Worm (Caenorhabditis elegans): ENCODE results near the gene pam-1.

The pam-1 gene

ce11 chrIV:7552958-7553553, 2.4 kb upstream of the pam-1 start, which contains the start of gene dif-1 (continued):
- peak; percentile 9 for TF ChIP-seq rbr-2 (tag; optimal IDR thresholded peaks at IDR 0.05)
- no peak for TF ChIP-seq ceh-62 (tag; optimal IDR thresholded peaks at IDR 0.05)
- TF ChIP-seq hmg-1.1 (GFP tag; IDR thresholded peaks at IDR 0.05) = no peak
- peak; percentile 27 for TF ChIP-seq hlh-30 (tag; optimal IDR thresholded peaks at IDR 0.05; ENCODE audit: insufficient read depth)
- TF ChIP-seq mep-1 (tag; optimal IDR thresholded peaks at IDR 0.05) = peak; percentile 66
- no peak for TF ChIP-seq daf-8 (GFP tag; IDR thresholded peaks at IDR 0.05)
- no peak for TF ChIP-seq mdt-29 (GFP tag; IDR thresholded peaks at IDR 0.05)
- TF ChIP-seq ces-1 (GFP tag; optimal IDR thresholded peaks at IDR 0.05) = no peak
- no peak for TF ChIP-seq set-16 (GFP tag; IDR thresholded peaks at IDR 0.05)
- peak in 1 of 2 experiments; percentile 33 for TF ChIP-seq mdl-1 (tag; optimal IDR thresholded peaks at IDR 0.05)
- TF ChIP-seq Y105C5A.15 (GFP tag; IDR thresholded peaks at IDR 0.05) = no peak
- TF ChIP-seq nhr-41 (GFP tag; IDR thresholded peaks at IDR 0.05) = no peak
- TF ChIP-seq zfp-3 (GFP tag; conservative IDR thresholded peaks at IDR 0.05) = no peak
- peak; percentile 67 for TF ChIP-seq nhr-11 (tag; optimal IDR thresholded peaks at IDR 0.05)
- no peak for TF ChIP-seq saeg-2 (GFP tag; IDR thresholded peaks at IDR 0.05)
- no peak for TF ChIP-seq lin-39 (tag; optimal IDR thresholded peaks at IDR 0.05)
- TF ChIP-seq cey-2 (tag; optimal IDR thresholded peaks at IDR 0.05; ENCODE audit: borderline replicate concordance, insufficient read depth) = no peak
- peak; percentile 73 for TF ChIP-seq hlh-11 (tag; optimal IDR thresholded peaks at IDR 0.05)
- no peak for TF ChIP-seq Y48G9A.11 (GFP tag; IDR thresholded peaks at IDR 0.05)
- no peak for TF ChIP-seq nhr-111 (GFP tag; optimal IDR thresholded peaks at IDR 0.05)
- no peak for TF ChIP-seq daf-19 (GFP tag; conservative IDR thresholded peaks at IDR 0.05)
- TF ChIP-seq F49E8.2 (tag; optimal IDR thresholded peaks at IDR 0.05; ENCODE audit: borderline replicate concordance) = no peak
- peak in 1 of 2 experiments; percentile 89 for TF ChIP-seq unc-62 (GFP tag; optimal IDR thresholded peaks at IDR 0.05 in 1 of 2)
- TF ChIP-seq unc-62 (tag; optimal IDR thresholded peaks at IDR 0.05) = no peak
- TF ChIP-seq R02D3.7 (tag; optimal IDR thresholded peaks at IDR 0.05) = no peak
- no peak for TF ChIP-seq ztf-11 (tag; optimal IDR thresholded peaks at IDR 0.05)
- TF ChIP-seq spr-3 (GFP tag; optimal IDR thresholded peaks at IDR 0.05) = no peak
- no peak for TF ChIP-seq ceh-44 (GFP tag; IDR thresholded peaks at IDR 0.05)
- no peak for TF ChIP-seq nhr-25 (tag; optimal IDR thresholded peaks at IDR 0.05; ENCODE audit: borderline replicate concordance, insufficient read depth)
- TF ChIP-seq nhr-6 (tag; optimal IDR thresholded peaks at IDR 0.05) = no peak
- peak; percentile 44 for TF ChIP-seq mxl-3 (GFP tag; optimal IDR thresholded peaks at IDR 0.05)
- no peak for TF ChIP-seq zfp-2 (tag; optimal IDR thresholded peaks at IDR 0.05)
- TF ChIP-seq dve-1 (tag; optimal IDR thresholded peaks at IDR 0.05; ENCODE audit: insufficient read depth) = peak; percentile 80
- no peak for TF ChIP-seq ceh-28 (tag; optimal IDR thresholded peaks at IDR 0.05)
- TF ChIP-seq aha-1 (tag) = no peak
- TF ChIP-seq nhr-76 (tag; optimal IDR thresholded peaks at IDR 0.05) = no peak
- TF ChIP-seq F10B5.3 (tag; optimal IDR thresholded peaks at IDR 0.05) = no peak
- TF ChIP-seq snpc-4 (tag; optimal IDR thresholded peaks at IDR 0.05) = no peak
- TF ChIP-seq dmd-9 (GFP tag; IDR thresholded peaks at IDR 0.05) = no peak
- TF ChIP-seq ceh-20 (GFP tag; IDR thresholded peaks at IDR 0.05) = no peak
- no peak for TF ChIP-seq skn-1 (tag; optimal IDR thresholded peaks at IDR 0.05)
- peak in 1 of 2 experiments; percentile 78 for TF ChIP-seq daf-16 (GFP tag; optimal IDR thresholded peaks at IDR 0.05)
- peak; percentile 92 for TF ChIP-seq daf-16 (tag; optimal IDR thresholded peaks at IDR 0.05)
- TF ChIP-seq gei-8 (GFP tag; optimal IDR thresholded peaks at IDR 0.05) = no peak
- TF ChIP-seq egl-27 (tag; optimal IDR thresholded peaks at IDR 0.05) = no peak
- TF ChIP-seq ZK546.5 (tag; optimal IDR thresholded peaks at IDR 0.05) = no peak
- no peak for TF ChIP-seq zip-11 (GFP tag; IDR thresholded peaks at IDR 0.05)
- peak; percentile 45 for TF ChIP-seq ama-1 (optimal IDR thresholded peaks at IDR 0.05)
- TF ChIP-seq ctbp-1 (GFP tag; IDR thresholded peaks at IDR 0.05) = no peak
- TF ChIP-seq nhr-42 (GFP tag; IDR thresholded peaks at IDR 0.05) = no peak
- peak; percentile 31 for TF ChIP-seq lin-13 (GFP tag; optimal IDR thresholded peaks at IDR 0.05)
- peak; percentile 0 for TF ChIP-seq nhr-48 (tag; optimal IDR thresholded peaks at IDR 0.05)
